Worm (Caenorhabditis elegans) whole organism, mixed stage, embryonic: ENCODE measurements around the gene F42A6.1.

Experiments
- ceh-43 ChIP-seq: fragments of 200-800 bp; sonication (Bioruptor generic); optimal IDR thresholded peaks from 2 replicates; lab custom pipeline; 2018; ENCODE audit warnings: mild to moderate bottlenecking, missing genetic modification characterization, moderate library complexity, missing compliant biosample characterization
- ceh-83 ChIP-seq: fragments of 200-800 bp; sonication (Bioruptor generic); optimal IDR thresholded peaks from 2 replicates; lab custom pipeline; 2018; ENCODE audit warnings: mild to moderate bottlenecking, missing genetic modification characterization, missing compliant biosample characterization
- mep-1 ChIP-seq: fragments of 150-350 bp; optimal IDR thresholded peaks from 2 replicates; lab custom pipeline; 2017; ENCODE audit warnings: missing biosample characterization, missing genetic modification reagents, missing genetic modification characterization, inconsistent platforms
- nhr-237 ChIP-seq: fragments of 150-350 bp; optimal IDR thresholded peaks from 2 replicates; lab custom pipeline; 2014; ENCODE audit warnings: missing biosample characterization, missing genetic modification characterization
- nhr-28 ChIP-seq: fragments of 150-350 bp; optimal IDR thresholded peaks from 2 replicates; lab custom pipeline; 2014; ENCODE audit warnings: missing biosample characterization, missing genetic modification characterization
- unc-39 ChIP-seq: fragments of 150-350 bp; optimal IDR thresholded peaks from 2 replicates; lab custom pipeline; 2014; ENCODE audit warnings: missing biosample characterization, missing genetic modification characterization
- unc-62 ChIP-seq: fragments of 150-350 bp; optimal IDR thresholded peaks from 2 replicates; lab custom pipeline; 2014; ENCODE audit warnings: missing biosample characterization, missing genetic modification reagents, missing genetic modification characterization

DNA sequence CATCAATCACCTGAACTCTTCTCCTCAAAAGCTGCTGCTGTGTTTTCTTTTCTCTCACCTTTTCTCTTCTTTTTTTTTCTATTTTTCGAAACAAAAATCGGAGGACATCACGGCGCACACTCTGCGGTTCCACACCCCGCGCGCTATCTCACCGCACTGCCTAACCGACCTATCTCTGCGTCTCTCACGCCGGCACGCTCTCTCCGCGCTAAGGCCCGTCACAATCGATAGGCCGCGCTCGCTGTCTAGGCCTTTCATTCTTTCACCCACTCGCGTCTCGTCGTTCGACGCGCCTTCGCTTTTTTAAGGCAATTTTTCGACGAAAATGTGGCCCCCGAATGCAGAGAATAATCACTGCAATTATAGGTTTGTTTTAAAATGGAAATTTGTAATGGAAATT lies 43.6 kb upstream of the F42A6.1 start, which contains the start of gene zip-11:
- TF ChIP-seq nhr-28 (tag; lab: Kevin White, UChicago) (no peak), mep-1 (tag; lab: Kevin White, UChicago) (peak; percentile 24), unc-62 (GFP tag; lab: Kevin White, UChicago) (peak; percentile 34), unc-39 (tag; lab: Kevin White, UChicago) (no peak), ceh-43 (GFP tag; lab: Kevin White, UChicago) (no peak), nhr-237 (tag; lab: Kevin White, UChicago) (peak; percentile 24), ceh-83 (GFP tag; lab: Kevin White, UChicago) (no peak)
